Fruit fly (Drosophila melanogaster) whole organism, embryonic: ENCODE measurements around the gene Irc.

Experiments used
- B-H2 ChIP-seq: fragments of 200-800 bp; sonication (Bioruptor generic); optimal IDR thresholded peaks from 2 replicates; lab custom pipeline; 2018; ENCODE audit warnings: missing biosample characterization, mild to moderate bottlenecking, missing genetic modification characterization
- CG10565 ChIP-seq: fragments of 200-800 bp; sonication (Bioruptor generic); optimal IDR thresholded peaks from 3 replicates; lab custom pipeline; 2016; ENCODE audit warnings: missing biosample characterization, mild to moderate bottlenecking, missing genetic modification characterization
- CG16779 ChIP-seq: fragments of 200-800 bp; sonication (Bioruptor generic); IDR thresholded peaks from 2 replicates; pipeline ENCODE4 v1.3.6; 2022; ENCODE audit warnings: missing biosample characterization, missing genetic modification characterization
- CG17186 ChIP-seq: fragments of 200-800 bp; sonication (Bioruptor generic); optimal IDR thresholded peaks from 3 replicates; lab custom pipeline; 2017; ENCODE audit warnings: missing biosample characterization, missing genetic modification reagents, missing genetic modification characterization
- CG18262 ChIP-seq: fragments of 200-800 bp; optimal IDR thresholded peaks from 3 replicates; lab custom pipeline; 2019; ENCODE audit warnings: missing biosample characterization, mild to moderate bottlenecking, missing genetic modification characterization, moderate library complexity
- CG3407 ChIP-seq: fragments of 200-800 bp; sonication (Bioruptor generic); optimal IDR thresholded peaks from 2 replicates; lab custom pipeline; 2018; ENCODE audit warnings: missing biosample characterization, mild to moderate bottlenecking, missing genetic modification characterization
- HLHmδ ChIP-seq: fragments of 200-800 bp; sonication (Bioruptor generic); optimal IDR thresholded peaks from 2 replicates; lab custom pipeline; 2018; ENCODE audit warnings: missing biosample characterization, mild to moderate bottlenecking, missing genetic modification characterization, moderate library complexity
- Neu2 ChIP-seq: fragments of 200-800 bp; sonication (Bioruptor generic); optimal IDR thresholded peaks from 3 replicates; lab custom pipeline; 2016; ENCODE audit warnings: missing biosample characterization, missing genetic modification characterization, borderline replicate concordance
- Scr ChIP-seq: fragments of 200-800 bp; sonication (Bioruptor generic); IDR thresholded peaks from 2 replicates; pipeline ENCODE4 v1.3.6; 2022; ENCODE audit warnings: missing biosample characterization, missing genetic modification characterization; ENCODE audit not compliant: partially characterized antibody
- Xrp1 ChIP-seq: fragments of 200-800 bp; sonication (Bioruptor generic); IDR thresholded peaks from 2 replicates; pipeline ENCODE4 v1.3.6; 2022; ENCODE audit warnings: missing biosample characterization, missing genetic modification characterization
- fd102C ChIP-seq: fragments of 200-800 bp; sonication (Bioruptor generic); optimal IDR thresholded peaks from 2 replicates; lab custom pipeline; 2018; ENCODE audit warnings: missing biosample characterization, mild to moderate bottlenecking, missing genetic modification characterization, moderate library complexity
- usp ChIP-seq: fragments of >200 bp; optimal IDR thresholded peaks from 2 replicates; lab custom pipeline; 2017; ENCODE audit warnings: missing biosample characterization, missing genetic modification characterization

DNA sequence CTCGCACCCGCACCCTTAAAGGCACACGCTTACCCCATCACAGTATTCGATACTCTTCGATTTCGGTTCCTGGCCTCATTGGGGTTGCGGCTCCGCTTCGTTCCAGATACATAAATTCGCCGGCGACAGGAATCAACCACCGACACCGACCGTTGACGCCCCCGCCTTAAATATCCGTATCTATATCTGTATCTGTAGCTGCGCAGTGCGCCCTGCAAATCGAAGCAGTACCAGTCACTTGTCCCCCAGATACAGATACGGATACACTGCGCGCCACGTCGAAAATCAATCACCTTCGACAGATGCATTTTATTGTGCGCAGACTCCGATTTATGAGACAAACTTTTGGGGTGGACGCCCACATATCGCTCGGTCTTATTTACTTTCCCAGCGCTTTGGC lies 30.1 kb upstream of the Irc start:
- TF ChIP-seq CG10565, result no peak
- TF ChIP-seq CG18262 (tag; lab: Kevin White, UChicago), result no peak
- no peak for TF ChIP-seq Neu2 (GFP tag; lab: Kevin White, UChicago)
- TF ChIP-seq HLHmδ (GFP tag; lab: Kevin White, UChicago), result no peak
- TF ChIP-seq Xrp1 (GFP tag; lab: Robert Waterston, UW), result no peak
- TF ChIP-seq usp, result no peak
- no peak for TF ChIP-seq CG3407 (GFP tag; lab: Kevin White, UChicago)
- no peak for TF ChIP-seq CG16779 (GFP tag; lab: Robert Waterston, UW)
- TF ChIP-seq CG17186 (GFP tag; lab: Kevin White, UChicago), result no peak
- TF ChIP-seq Scr (GFP tag; lab: Robert Waterston, UW), result no peak
- no peak for TF ChIP-seq fd102C
- TF ChIP-seq B-H2 (GFP tag; lab: Kevin White, UChicago), result no peak
